Fruit fly (Drosophila melanogaster): ENCODE results near the gene Keap1.
A peak's percentile ranks its signal among the peaks of the same experiment; 100 is the strongest.

The Keap1 gene

dm6 chr3R:17042838-17043569 lies 36.7 kb downstream of the Keap1 start, which contains the start of the genes bdwf and Patr-1 (continued):
- peak; percentile 94 for TF ChIP-seq hb (GFP tag; IDR thresholded peaks at IDR 0.05; ENCODE audit: partially characterized antibody)
- TF ChIP-seq D19B (GFP tag; optimal IDR thresholded peaks at IDR 0.05) = no peak
- no peak for TF ChIP-seq Lim3 (GFP tag; IDR thresholded peaks at IDR 0.05)
- TF ChIP-seq CG4730 (GFP tag; IDR thresholded peaks at IDR 0.05) = no peak
- peak; percentile 52 for TF ChIP-seq CG2120 (GFP tag; optimal IDR thresholded peaks at IDR 0.05)
- TF ChIP-seq CG14667 (GFP tag; IDR thresholded peaks at IDR 0.05) = no peak
- no peak for TF ChIP-seq CG16815 (GFP tag; optimal IDR thresholded peaks at IDR 0.05)
- no peak for TF ChIP-seq CG7271 (tag; optimal IDR thresholded peaks at IDR 0.05)
- TF ChIP-seq CG14441 (GFP tag; IDR thresholded peaks at IDR 0.05) = no peak
- TF ChIP-seq stwl (tag; optimal IDR thresholded peaks at IDR 0.05) = peak; percentile 32
- no peak for TF ChIP-seq vvl (GFP tag; IDR thresholded peaks at IDR 0.05)
- TF ChIP-seq jumu (GFP tag; optimal IDR thresholded peaks at IDR 0.05) = no peak
- no peak for TF ChIP-seq danr (GFP tag; IDR thresholded peaks at IDR 0.05)
- no peak for TF ChIP-seq CG14965 (GFP tag; optimal IDR thresholded peaks at IDR 0.05; ENCODE audit: borderline replicate concordance)
- TF ChIP-seq Ets97D (GFP tag; optimal IDR thresholded peaks at IDR 0.05) = peak; percentile 51
- TF ChIP-seq Tbp (GFP tag; optimal IDR thresholded peaks at IDR 0.05) = no peak
- TF ChIP-seq Ssrp (tag; optimal IDR thresholded peaks at IDR 0.05) = peak; percentile 17
- TF ChIP-seq ewg (GFP tag; optimal IDR thresholded peaks at IDR 0.05) = no peak
- no peak for TF ChIP-seq br (optimal IDR thresholded peaks at IDR 0.05)
- no peak for TF ChIP-seq CG6689 (GFP tag; IDR thresholded peaks at IDR 0.05)
- TF ChIP-seq Dref (GFP tag; IDR thresholded peaks at IDR 0.05) = peak; percentile 87
- peak; percentile 85 for TF ChIP-seq Sry-δ (GFP tag; optimal IDR thresholded peaks at IDR 0.05)
- no peak for TF ChIP-seq sc (optimal IDR thresholded peaks at IDR 0.05)
- no peak for TF ChIP-seq sc (GFP tag; optimal IDR thresholded peaks at IDR 0.05)
- TF ChIP-seq jigr1 (GFP tag; IDR thresholded peaks at IDR 0.05) = no peak
- TF ChIP-seq sima (GFP tag; optimal IDR thresholded peaks at IDR 0.05) = no peak
- peak; percentile 89 for TF ChIP-seq tna (GFP tag; IDR thresholded peaks at IDR 0.05; ENCODE audit: partially characterized antibody)
- no peak for TF ChIP-seq CG10959 (GFP tag; IDR thresholded peaks at IDR 0.05)
- no peak for TF ChIP-seq klu (GFP tag; IDR thresholded peaks at IDR 0.05)
- TF ChIP-seq Blimp-1 (GFP tag; optimal IDR thresholded peaks at IDR 0.05) = no peak
- no peak for TF ChIP-seq nau (GFP tag; optimal IDR thresholded peaks at IDR 0.05)
- TF ChIP-seq mld (GFP tag; IDR thresholded peaks at IDR 0.05; ENCODE audit: partially characterized antibody) = peak; percentile 92
- no peak for TF ChIP-seq CG3407 (GFP tag; optimal IDR thresholded peaks at IDR 0.05)
- no peak for TF ChIP-seq Gsc (GFP tag; IDR thresholded peaks at IDR 0.05)
- TF ChIP-seq CG31365 (tag; optimal IDR thresholded peaks at IDR 0.05) = no peak
- no peak for TF ChIP-seq PHDP (tag; optimal IDR thresholded peaks at IDR 0.05)
- no peak for TF ChIP-seq HmgZ (tag; optimal IDR thresholded peaks at IDR 0.05)
- TF ChIP-seq BtbVII (GFP tag; optimal IDR thresholded peaks at IDR 0.05) = no peak
- no peak for TF ChIP-seq Sox102F (GFP tag; optimal IDR thresholded peaks at IDR 0.05)
- TF ChIP-seq CG12391 (tag; optimal IDR thresholded peaks at IDR 0.05) = peak; percentile 63
- no peak for TF ChIP-seq CG17912 (GFP tag; optimal IDR thresholded peaks at IDR 0.05)
- TF ChIP-seq CG8290 (GFP tag; optimal IDR thresholded peaks at IDR 0.05) = no peak
- no peak for TF ChIP-seq CG8290 (tag; optimal IDR thresholded peaks at IDR 0.05)
- TF ChIP-seq corto (GFP tag; optimal IDR thresholded peaks at IDR 0.05) = peak; percentile 5
- TF ChIP-seq CHES-1-like (GFP tag; optimal IDR thresholded peaks at IDR 0.05) = no peak
- TF ChIP-seq HLHmδ (GFP tag; optimal IDR thresholded peaks at IDR 0.05) = no peak
- no peak for TF ChIP-seq CG3726 (GFP tag; IDR thresholded peaks at IDR 0.05)
- no peak for TF ChIP-seq ham (GFP tag; IDR thresholded peaks at IDR 0.05)
- TF ChIP-seq BEAF-32 (GFP tag; optimal IDR thresholded peaks at IDR 0.05) = peak; percentile 95
- no peak for TF ChIP-seq Doc2 (GFP tag; IDR thresholded peaks at IDR 0.05)
- no peak for TF ChIP-seq tup (GFP tag; optimal IDR thresholded peaks at IDR 0.05)

Data from whole organism, embryonic.